Worm (Caenorhabditis elegans) whole organism, young adult: ENCODE data around the gene agl-1.

ENCODE experiments used
- B0261.1 ChIP-seq: sonication (generic microtip); optimal IDR thresholded peaks from 2 replicates; lab custom pipeline; 2016; ENCODE audit warnings: mild to moderate bottlenecking, missing genetic modification characterization, moderate library complexity, missing compliant biosample characterization
- B0336.3 ChIP-seq: fragments of 200-800 bp; sonication (Bioruptor generic); IDR thresholded peaks from 2 replicates; pipeline ENCODE4 v1.3.6; 2022; ENCODE audit warnings: missing genetic modification characterization, missing compliant biosample characterization
- C17E4.6 ChIP-seq: fragments of 200-800 bp; sonication (Bioruptor generic); IDR thresholded peaks from 2 replicates; pipeline ENCODE4 v1.3.6; 2022; ENCODE audit warnings: missing genetic modification reagents, missing genetic modification characterization, missing compliant biosample characterization
- F10E7.11 ChIP-seq: sonication (generic microtip); optimal IDR thresholded peaks from 2 replicates; lab custom pipeline; 2017; ENCODE audit warnings: mild to moderate bottlenecking, missing genetic modification characterization, moderate library complexity, missing compliant biosample characterization
- F23B12.7 ChIP-seq: sonication (generic microtip); optimal IDR thresholded peaks from 2 replicates; lab custom pipeline; 2017; ENCODE audit warnings: missing genetic modification characterization, mild to moderate bottlenecking, missing compliant biosample characterization, antibody characterized with exemption, moderate library complexity; ENCODE audit not compliant: insufficient read depth
- F55B11.4 ChIP-seq: sonication (generic microtip); optimal IDR thresholded peaks from 2 replicates; lab custom pipeline; 2016; ENCODE audit warnings: missing compliant biosample characterization, missing genetic modification characterization, borderline replicate concordance; ENCODE audit not compliant: insufficient read depth
- K12H6.12 ChIP-seq: fragments of 200-800 bp; sonication (Bioruptor generic); optimal IDR thresholded peaks from 2 replicates; lab custom pipeline; 2018; ENCODE audit warnings: mild to moderate bottlenecking, missing genetic modification characterization, missing compliant biosample characterization
- Y53F4B.3 ChIP-seq: fragments of 200-800 bp; sonication (Bioruptor generic); IDR thresholded peaks from 2 replicates; pipeline ENCODE4 v1.3.6; 2022; ENCODE audit warnings: missing genetic modification reagents, missing genetic modification characterization, missing compliant biosample characterization
- Y56A3A.18 ChIP-seq: fragments of 200-800 bp; sonication (Bioruptor generic); IDR thresholded peaks from 2 replicates; pipeline ENCODE4 v1.3.6; 2022; ENCODE audit warnings: missing genetic modification reagents, missing genetic modification characterization, missing compliant biosample characterization
- Y67H2A.10 ChIP-seq: fragments of 200-800 bp; sonication (Bioruptor generic); conservative IDR thresholded peaks from 2 replicates; pipeline ENCODE4 v1.3.6; 2022; ENCODE audit warnings: missing genetic modification reagents, missing genetic modification characterization, missing compliant biosample characterization
- Y95B8A.8 ChIP-seq: fragments of 200-800 bp; sonication (Bioruptor generic); IDR thresholded peaks from 2 replicates; pipeline ENCODE4 v1.3.6; 2022; ENCODE audit warnings: missing genetic modification reagents, missing genetic modification characterization, missing compliant biosample characterization
- ama-1 ChIP-seq, 3 experiments: fragments of 150-350 bp in 1 of 3; sonication (generic microtip) in 2 of 3; optimal IDR thresholded peaks; 2 replicates each; lab custom pipeline; 2014 to 2018; ENCODE audit warnings: missing biosample characterization in 2 of 3, missing genetic modification characterization in 2 of 3, missing genetic modification reagents in 2 of 3
- athp-1 ChIP-seq: sonication (generic microtip); optimal IDR thresholded peaks from 2 replicates; lab custom pipeline; 2017; ENCODE audit warnings: mild to moderate bottlenecking, missing genetic modification characterization, missing compliant biosample characterization
- attf-3 ChIP-seq: fragments of 200-800 bp; sonication (Bioruptor generic); conservative IDR thresholded peaks from 2 replicates; pipeline ENCODE4 v1.3.6; 2022; ENCODE audit warnings: missing genetic modification reagents, missing genetic modification characterization, missing compliant biosample characterization
- attf-5 ChIP-seq: fragments of 200-800 bp; sonication (Bioruptor generic); optimal IDR thresholded peaks from 2 replicates; lab custom pipeline; 2018; ENCODE audit warnings: mild to moderate bottlenecking, missing genetic modification characterization, missing compliant biosample characterization
- bed-1 ChIP-seq: fragments of 200-800 bp; sonication (Bioruptor generic); IDR thresholded peaks from 2 replicates; pipeline ENCODE4 v1.3.6; 2022; ENCODE audit warnings: missing genetic modification reagents, missing genetic modification characterization, missing compliant biosample characterization
- bed-2 ChIP-seq: fragments of 200-800 bp; sonication (Bioruptor generic); IDR thresholded peaks from 2 replicates; pipeline ENCODE4 v1.3.6; 2022; ENCODE audit warnings: missing genetic modification reagents, missing genetic modification characterization, missing compliant biosample characterization
- ceh-27 ChIP-seq: fragments of 200-800 bp; sonication (Bioruptor generic); optimal IDR thresholded peaks from 2 replicates; lab custom pipeline; 2018; ENCODE audit warnings: mild to moderate bottlenecking, missing genetic modification characterization, moderate library complexity, missing compliant biosample characterization
- ceh-58 ChIP-seq: fragments of 200-800 bp; sonication (Bioruptor generic); IDR thresholded peaks from 2 replicates; pipeline ENCODE4 v1.3.6; 2022; ENCODE audit warnings: missing genetic modification characterization, missing compliant biosample characterization
- ceh-91 ChIP-seq: fragments of 200-800 bp; sonication (Bioruptor generic); IDR thresholded peaks from 2 replicates; pipeline ENCODE4 v1.3.6; 2022; ENCODE audit warnings: missing genetic modification reagents, missing genetic modification characterization, missing compliant biosample characterization
- dox-1 ChIP-seq: fragments of 200-800 bp; sonication (Bioruptor generic); IDR thresholded peaks from 2 replicates; pipeline ENCODE4 v1.3.6; 2022; ENCODE audit warnings: missing genetic modification reagents, missing genetic modification characterization, missing compliant biosample characterization
- ekl-4 ChIP-seq: fragments of 200-800 bp; sonication (Bioruptor generic); IDR thresholded peaks from 2 replicates; pipeline ENCODE4 v1.3.6; 2022; ENCODE audit warnings: missing genetic modification reagents, missing genetic modification characterization, missing compliant biosample characterization
- ets-4 ChIP-seq: fragments of 200-800 bp; sonication (Bioruptor generic); optimal IDR thresholded peaks from 2 replicates; lab custom pipeline; 2018; ENCODE audit warnings: mild to moderate bottlenecking, missing genetic modification characterization, missing compliant biosample characterization
- fkh-3 ChIP-seq: sonication (generic microtip); optimal IDR thresholded peaks from 2 replicates; lab custom pipeline; 2016; ENCODE audit warnings: mild to moderate bottlenecking, missing genetic modification characterization, missing compliant biosample characterization
- let-526 ChIP-seq: fragments of 200-800 bp; sonication (Bioruptor generic); IDR thresholded peaks from 2 replicates; pipeline ENCODE4 v1.3.6; 2022; ENCODE audit warnings: missing genetic modification reagents, missing genetic modification characterization, missing compliant biosample characterization
- let-607 ChIP-seq, 2 experiments: fragments of 200-800 bp in 1 of 2; sonication (Bioruptor generic) in 1 of 2; sonication (generic microtip) in 1 of 2; optimal IDR thresholded peaks; 2 replicates each; lab custom pipeline; 2016 to 2018; ENCODE audit warnings: mild to moderate bottlenecking in 2 of 2, missing compliant biosample characterization in 2 of 2, missing genetic modification characterization in 2 of 2, moderate library complexity in 2 of 2, missing genotype in 1 of 2
- lin-26 ChIP-seq: fragments of 200-800 bp; sonication (Bioruptor generic); IDR thresholded peaks from 2 replicates; pipeline ENCODE4 v1.3.6; 2022; ENCODE audit warnings: missing genetic modification reagents, missing genetic modification characterization, missing compliant biosample characterization
- lin-40 ChIP-seq: sonication (generic microtip); optimal IDR thresholded peaks from 2 replicates; lab custom pipeline; 2016; ENCODE audit warnings: missing genetic modification characterization, mild to moderate bottlenecking, missing compliant biosample characterization, missing genotype, missing genetic modification reagents
- lsl-1 ChIP-seq: fragments of 200-800 bp; sonication (Bioruptor generic); optimal IDR thresholded peaks from 2 replicates; lab custom pipeline; 2018; ENCODE audit warnings: mild to moderate bottlenecking, missing genetic modification characterization, moderate library complexity, missing compliant biosample characterization
- madf-3 ChIP-seq: fragments of 200-800 bp; sonication (Bioruptor generic); IDR thresholded peaks from 2 replicates; pipeline ENCODE4 v1.3.6; 2022; ENCODE audit warnings: missing genetic modification reagents, missing genetic modification characterization, missing compliant biosample characterization
- madf-6 ChIP-seq: fragments of 200-800 bp; sonication (Bioruptor generic); IDR thresholded peaks from 2 replicates; pipeline ENCODE4 v1.3.6; 2022; ENCODE audit warnings: missing genetic modification reagents, missing genetic modification characterization, missing compliant biosample characterization
- madf-8 ChIP-seq: fragments of 200-800 bp; sonication (Bioruptor generic); conservative IDR thresholded peaks from 2 replicates; pipeline ENCODE4 v1.3.6; 2022; ENCODE audit warnings: missing genetic modification reagents, missing genetic modification characterization, missing compliant biosample characterization
- mel-28 ChIP-seq: sonication (generic microtip); optimal IDR thresholded peaks from 2 replicates; lab custom pipeline; 2016; ENCODE audit warnings: borderline replicate concordance, mild to moderate bottlenecking, missing genetic modification characterization, missing compliant biosample characterization
- mes-4 ChIP-seq: sonication (generic microtip); optimal IDR thresholded peaks from 2 replicates; lab custom pipeline; 2016; ENCODE audit warnings: missing genotype, missing genetic modification characterization, missing compliant biosample characterization
- pha-4 ChIP-seq: fragments of 150-350 bp; sonication (generic microtip); optimal IDR thresholded peaks from 2 replicates; lab custom pipeline; 2014; ENCODE audit warnings: missing biosample characterization, missing genetic modification reagents, missing genetic modification characterization
- rcor-1 ChIP-seq: fragments of 200-800 bp; sonication (Bioruptor generic); IDR thresholded peaks from 2 replicates; pipeline ENCODE4 v1.3.6; 2022; ENCODE audit warnings: missing genetic modification reagents, missing genetic modification characterization, missing compliant biosample characterization
- rec-8 ChIP-seq, 2 experiments: sonication (generic microtip); optimal IDR thresholded peaks; 2 replicates each; lab custom pipeline; 2016; ENCODE audit warnings: mild to moderate bottlenecking in 2 of 2, missing genetic modification characterization in 2 of 2, missing genetic modification reagents in 2 of 2, missing genotype in 2 of 2, missing biosample characterization in 1 of 2, missing compliant biosample characterization in 1 of 2, moderate library complexity in 1 of 2
- snpc-3.4 ChIP-seq: sonication (generic microtip); optimal IDR thresholded peaks from 2 replicates; lab custom pipeline; 2017; ENCODE audit warnings: missing genetic modification characterization, mild to moderate bottlenecking, missing compliant biosample characterization, antibody characterized with exemption, moderate library complexity, missing genotype, missing genetic modification reagents
- sptf-2 ChIP-seq: fragments of 200-800 bp; sonication (Bioruptor generic); optimal IDR thresholded peaks from 2 replicates; lab custom pipeline; 2018; ENCODE audit warnings: mild to moderate bottlenecking, missing genetic modification characterization, missing compliant biosample characterization
- tbp1 ChIP-seq: fragments of 200-800 bp; sonication (Bioruptor generic); optimal IDR thresholded peaks from 2 replicates; lab custom pipeline; 2018; ENCODE audit warnings: mild to moderate bottlenecking, missing genetic modification characterization, missing compliant biosample characterization
- tlf-1 ChIP-seq: fragments of 200-800 bp; sonication (Bioruptor generic); optimal IDR thresholded peaks from 2 replicates; lab custom pipeline; 2018; ENCODE audit warnings: mild to moderate bottlenecking, missing genetic modification characterization, missing compliant biosample characterization
- unc-130 ChIP-seq: sonication (generic microtip); optimal IDR thresholded peaks from 2 replicates; lab custom pipeline; 2016; ENCODE audit warnings: missing genetic modification reagents, missing genetic modification characterization, missing compliant biosample characterization
- zfh-2 ChIP-seq: fragments of 200-800 bp; sonication (Bioruptor generic); conservative IDR thresholded peaks from 2 replicates; pipeline ENCODE4 v1.3.6; 2022; ENCODE audit warnings: missing genetic modification reagents, missing genetic modification characterization, missing compliant biosample characterization
- zim-3 ChIP-seq: sonication (generic microtip); optimal IDR thresholded peaks from 2 replicates; lab custom pipeline; 2017; ENCODE audit warnings: mild to moderate bottlenecking, missing genetic modification characterization, moderate library complexity, missing compliant biosample characterization
- ztf-3 ChIP-seq: fragments of 200-800 bp; sonication (Bioruptor generic); optimal IDR thresholded peaks from 2 replicates; lab custom pipeline; 2018; ENCODE audit warnings: mild to moderate bottlenecking, missing genetic modification characterization, missing compliant biosample characterization

agl-1 gene

ce11 chrII:14374594-14374993 is 16.7 kb upstream of the agl-1 start:
- TF ChIP-seq F23B12.7 (tag; lab: Kevin White, UChicago) (no peak), mel-28 (no peak), bed-1 (GFP tag; lab: Robert Waterston, UW) (no peak), madf-6 (GFP tag; lab: Robert Waterston, UW) (no peak), attf-3 (GFP tag; lab: Robert Waterston, UW) (no peak), zim-3 (tag; lab: Kevin White, UChicago) (no peak), let-526 (GFP tag; lab: Robert Waterston, UW) (no peak), Y53F4B.3 (GFP tag; lab: Robert Waterston, UW) (no peak), lin-40 (tag; lab: Kevin White, UChicago) (no peak), B0336.3 (no peak), athp-1 (tag; lab: Kevin White, UChicago) (no peak), B0261.1 (no peak), Y95B8A.8 (no peak), snpc-3.4 (tag; lab: Kevin White, UChicago) (no peak), rcor-1 (no peak), ama-1 (optimal IDR thresholded peaks at IDR 0.05; lab: Kevin White, UChicago) (no peak), ama-1 (GFP tag; optimal IDR thresholded peaks at IDR 0.05; lab: Kevin White, UChicago) (no peak), Y56A3A.18 (no peak), lsl-1 (GFP tag; lab: Kevin White, UChicago) (no peak), ceh-91 (GFP tag; lab: Robert Waterston, UW) (no peak), ztf-3 (GFP tag; lab: Kevin White, UChicago) (no peak)

- TF ChIP-seq mes-4 (no peak), ets-4 (GFP tag; lab: Kevin White, UChicago) (no peak), F10E7.11 (no peak), let-607 (tag; optimal IDR thresholded peaks at IDR 0.05; lab: Kevin White, UChicago) (peak in 1 of 2 experiments; percentile 15), ceh-27 (GFP tag; lab: Kevin White, UChicago) (peak; percentile 12), B0336.3 (no peak), Y95B8A.8 (no peak), bed-2 (no peak), C17E4.6 (GFP tag; lab: Robert Waterston, UW) (no peak), lin-26 (GFP tag; lab: Robert Waterston, UW) (no peak), pha-4 (tag; lab: Kevin White, UChicago) (no peak), attf-5 (GFP tag; lab: Kevin White, UChicago) (peak; percentile 89), dox-1 (GFP tag; lab: Robert Waterston, UW) (peak; percentile 54), snpc-3.4 (tag; lab: Kevin White, UChicago) (peak; percentile 13), ekl-4 (GFP tag; lab: Robert Waterston, UW) (no peak), ceh-58 (no peak), madf-3 (GFP tag; lab: Robert Waterston, UW) (no peak), bed-1 (GFP tag; lab: Robert Waterston, UW) (no peak), madf-8 (GFP tag; lab: Robert Waterston, UW) (peak; percentile 49), zfh-2 (GFP tag; lab: Robert Waterston, UW) (peak; percentile 61), F55B11.4 (tag; lab: Kevin White, UChicago) (no peak), K12H6.12 (peak; percentile 60), Y67H2A.10 (GFP tag; lab: Robert Waterston, UW) (no peak), tlf-1 (no peak), sptf-2 (GFP tag; lab: Kevin White, UChicago) (no peak), tbp1 (GFP tag; lab: Kevin White, UChicago) (peak; percentile 9), fkh-3 (tag; lab: Kevin White, UChicago) (no peak), madf-6 (GFP tag; lab: Robert Waterston, UW) (peak; percentile 84), Y56A3A.18 (no peak), ama-1 (optimal IDR thresholded peaks at IDR 0.05; lab: Kevin White, UChicago) (no peak), ama-1 (GFP tag; optimal IDR thresholded peaks at IDR 0.05; lab: Kevin White, UChicago) (no peak), unc-130 (peak; percentile 12), B0261.1 (no peak), rec-8 (tag; optimal IDR thresholded peaks at IDR 0.05; lab: Kevin White, UChicago) (no peak)
These were observed 7.4 kb upstream of the agl-1 start, which contains the start of gene imb-2 for ce11 chrII:14365182-14365751. Gene imb-2 (plus strand): TSS chrII:14365701.
